Fruit fly (Drosophila melanogaster): Measurements from ENCODE around the gene Alg14.

The Alg14 gene

DNA sequence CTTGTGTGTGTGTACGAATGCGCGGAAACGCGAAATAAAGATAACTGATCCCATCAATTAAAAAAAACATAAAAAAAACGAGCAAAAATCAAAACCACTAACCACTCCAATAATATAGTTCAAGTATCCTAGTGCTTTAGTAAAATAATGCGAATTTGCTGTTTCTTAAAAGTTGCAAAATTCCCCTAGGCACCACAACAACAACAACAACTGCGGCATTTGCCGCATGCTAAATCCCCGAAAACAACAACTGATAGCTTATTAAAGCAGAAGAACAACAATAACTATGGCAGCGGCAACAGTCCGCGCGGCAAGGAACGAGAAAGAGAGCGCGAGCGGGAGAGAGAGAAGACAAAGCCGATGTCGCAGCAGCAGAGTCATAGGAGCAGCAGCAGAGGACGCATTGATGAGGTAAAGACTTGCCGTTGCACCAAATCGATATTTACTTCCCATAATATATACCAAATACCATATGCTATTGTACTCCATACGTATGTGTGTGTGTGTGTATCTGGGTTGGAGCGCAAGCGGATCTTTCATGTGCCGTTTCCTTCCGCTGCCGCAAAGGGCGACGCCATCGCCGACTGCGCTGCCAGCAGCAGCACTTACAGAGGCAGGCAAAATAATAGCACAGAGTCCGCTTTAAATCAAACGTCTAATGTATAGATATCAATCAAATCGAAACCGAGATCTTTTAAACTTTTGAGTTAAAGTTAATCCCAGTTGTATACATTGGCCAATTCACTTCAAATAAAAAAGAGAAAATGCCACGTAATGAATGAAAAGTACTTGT is 11.2 kb downstream of the Alg14 start:
- TF ChIP-seq noc (tag; optimal IDR thresholded peaks at IDR 0.05), result no peak

DNA sequence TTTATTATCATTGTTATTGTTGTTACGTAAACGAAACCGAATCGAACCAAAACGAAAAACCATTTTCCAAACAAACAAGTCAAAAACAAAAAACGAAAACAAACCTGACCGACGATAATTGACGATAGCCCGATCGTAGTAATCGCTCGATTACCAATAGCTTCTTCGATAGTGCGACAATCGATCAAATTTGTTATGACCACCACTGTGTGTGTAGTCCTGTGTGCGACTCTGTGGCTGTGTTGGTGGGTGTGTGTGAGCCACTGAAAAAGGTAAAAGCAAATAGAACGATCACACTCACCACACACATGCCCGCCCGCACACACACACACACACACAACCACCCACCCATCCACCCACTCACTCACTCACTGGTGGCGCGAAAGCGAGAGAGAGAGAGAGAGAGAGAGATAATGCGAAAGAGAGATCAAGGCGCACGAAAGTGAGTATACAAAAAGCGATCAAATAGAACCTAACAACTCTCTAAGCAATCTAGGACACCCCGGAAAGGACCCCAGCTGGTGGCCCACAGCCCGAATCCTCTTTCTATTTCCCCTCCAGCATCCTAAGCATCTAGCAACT is 12.6 kb downstream of the Alg14 start:
- TF ChIP-seq noc (tag; optimal IDR thresholded peaks at IDR 0.05), result no peak

DNA sequence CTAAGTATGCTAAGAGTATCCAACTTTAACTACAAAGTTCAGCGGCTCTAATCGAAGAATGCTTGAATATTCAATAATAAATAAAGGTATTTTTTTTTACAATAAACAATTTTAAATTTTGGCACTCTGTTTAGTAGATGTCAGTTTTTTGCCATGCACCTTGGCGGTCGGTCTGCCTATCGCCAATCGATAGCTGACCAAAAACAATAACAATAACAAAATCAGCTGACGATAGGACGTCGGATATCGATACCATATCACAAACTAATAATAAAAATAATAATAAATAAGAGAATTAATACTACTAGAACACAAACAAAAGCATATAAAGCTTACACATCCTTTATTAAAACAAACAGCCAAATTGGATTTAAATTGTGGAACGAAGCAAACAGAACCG is 14.7 kb downstream of the Alg14 start, which contains the start of gene Gmap:
Gene Gmap, plus strand, starts transcription at position 241 of the 400 bp plus-strand sequence.
- no peak for TF ChIP-seq noc (tag; optimal IDR thresholded peaks at IDR 0.05)

DNA sequence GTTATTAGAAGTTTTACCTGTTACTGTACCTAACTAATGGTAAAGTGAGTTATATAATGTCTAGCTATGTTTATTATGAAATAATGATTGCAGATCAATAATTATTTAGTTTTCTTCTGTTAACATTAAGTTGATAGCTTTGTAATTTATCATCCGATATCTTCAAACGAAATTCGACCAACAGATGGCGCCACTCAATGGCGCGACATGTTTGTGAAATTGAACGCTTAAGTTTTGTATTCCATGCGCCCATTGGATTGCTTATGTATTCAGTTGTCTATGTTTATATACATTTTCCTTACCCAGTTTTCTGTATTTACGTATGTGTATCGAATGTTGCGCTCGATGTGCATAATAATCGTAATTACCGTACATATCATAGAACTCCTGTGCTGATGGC is 18.6 kb downstream of the Alg14 start:
- no peak for TF ChIP-seq noc (tag; optimal IDR thresholded peaks at IDR 0.05)

DNA sequence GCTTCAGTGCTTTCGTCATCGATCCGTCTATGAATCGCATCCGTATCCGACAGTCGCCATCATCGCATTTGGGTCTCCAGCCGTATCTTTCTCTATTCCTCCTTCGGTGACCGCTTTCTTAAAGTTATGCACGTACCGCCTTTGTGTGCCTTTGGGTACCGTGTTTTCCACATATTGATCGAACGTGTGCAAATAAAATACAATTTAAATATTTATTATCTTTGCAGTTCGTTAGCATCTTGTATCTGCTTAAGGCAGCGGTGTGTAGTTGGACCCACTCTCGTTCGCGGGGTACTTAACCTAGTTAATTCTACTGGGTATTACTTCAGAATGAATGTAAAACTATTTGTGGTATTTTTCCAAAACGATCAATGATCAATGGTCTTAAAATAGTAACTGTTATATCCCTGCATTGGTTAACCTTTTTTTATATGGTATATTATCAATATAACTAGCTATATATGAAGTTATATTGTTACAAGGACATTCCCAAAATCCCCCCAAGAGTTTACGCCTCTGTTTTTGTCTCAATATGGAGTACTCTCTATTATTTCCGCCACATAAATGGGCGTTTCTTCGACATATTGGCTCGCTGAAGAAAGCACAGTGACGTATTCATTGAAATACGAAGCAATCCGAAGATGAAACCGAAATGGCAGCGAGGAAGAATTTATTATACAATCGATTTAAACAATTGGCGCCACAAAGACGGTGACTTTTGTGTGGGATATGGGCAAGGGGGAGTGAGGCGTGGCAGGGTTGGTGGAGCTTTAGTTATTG is 23.8 kb downstream of the Alg14 start:
- TF ChIP-seq noc (tag; optimal IDR thresholded peaks at IDR 0.05), result no peak

DNA sequence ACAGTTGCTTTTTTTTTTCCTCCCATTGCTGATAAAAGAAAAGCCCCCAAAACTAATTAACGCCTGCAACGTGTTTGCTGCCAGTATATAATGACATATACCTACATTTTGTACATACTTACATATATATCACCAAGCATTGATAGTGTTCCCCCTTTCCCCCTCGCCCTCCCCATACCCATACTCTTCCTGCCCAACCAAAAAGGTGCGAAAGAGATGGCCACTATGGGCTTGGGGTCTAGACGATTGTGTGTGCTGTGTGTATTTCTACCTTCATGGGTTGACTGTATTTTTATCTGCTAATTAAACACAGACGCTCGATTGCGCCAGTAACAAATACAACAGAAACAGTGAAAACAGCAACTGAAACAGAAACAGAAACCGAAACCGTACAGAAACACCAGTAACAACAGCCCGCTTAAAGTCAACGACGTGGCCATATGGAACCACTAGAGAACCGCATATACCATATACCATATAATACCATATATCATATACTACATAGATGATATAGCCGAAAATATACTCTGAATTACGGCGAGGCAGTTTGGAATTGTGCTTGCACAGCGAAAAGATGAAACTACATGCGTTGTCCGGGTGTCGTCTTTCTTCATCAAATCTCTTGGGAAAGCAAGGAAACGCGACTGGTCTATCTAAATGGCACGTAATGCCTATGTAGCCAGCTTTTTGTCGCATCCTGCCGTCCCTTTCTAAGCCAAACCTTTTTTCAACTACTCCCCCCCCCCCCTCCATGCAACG is 24.9 kb downstream of the Alg14 start:
- TF ChIP-seq noc (tag; optimal IDR thresholded peaks at IDR 0.05), result no peak

DNA sequence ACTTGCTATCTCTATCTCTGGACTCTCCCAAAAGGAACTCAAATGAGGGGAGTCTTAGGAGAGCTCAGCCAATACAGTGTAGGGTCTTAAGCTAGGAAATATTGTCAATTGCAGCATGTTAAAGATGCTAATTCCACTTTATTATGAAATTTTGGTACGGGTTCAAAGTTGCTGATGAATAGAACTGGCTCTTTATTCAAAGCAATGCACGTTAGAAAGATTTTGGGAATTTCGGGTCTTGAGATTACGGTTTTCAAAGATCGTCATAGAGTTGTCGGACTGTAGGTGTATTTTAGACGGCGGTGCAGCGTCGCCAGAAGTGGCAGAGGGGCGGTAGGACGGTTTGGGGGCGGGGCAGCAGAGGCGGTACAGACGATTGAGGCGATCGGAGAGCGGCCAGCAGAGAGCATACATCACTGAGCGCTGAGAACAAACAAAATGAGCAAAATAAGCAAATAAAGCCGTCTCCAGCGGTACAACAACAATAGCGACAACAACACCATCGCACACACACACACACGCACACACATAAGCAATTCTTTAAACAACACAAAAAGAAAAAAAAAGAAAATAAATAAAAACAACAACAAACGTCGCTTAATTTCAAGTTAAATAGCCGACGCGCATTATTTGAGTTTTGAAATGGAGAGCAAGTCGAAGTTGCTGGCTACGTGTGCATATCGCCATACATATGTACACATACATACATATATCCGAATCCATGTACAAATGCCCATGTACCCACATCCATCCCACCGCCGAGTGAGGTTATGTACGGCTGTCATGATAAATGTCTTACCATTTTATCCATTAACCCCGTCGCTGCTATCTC is 25.7 kb downstream of the Alg14 start:
- TF ChIP-seq noc (tag; optimal IDR thresholded peaks at IDR 0.05), result no peak

DNA sequence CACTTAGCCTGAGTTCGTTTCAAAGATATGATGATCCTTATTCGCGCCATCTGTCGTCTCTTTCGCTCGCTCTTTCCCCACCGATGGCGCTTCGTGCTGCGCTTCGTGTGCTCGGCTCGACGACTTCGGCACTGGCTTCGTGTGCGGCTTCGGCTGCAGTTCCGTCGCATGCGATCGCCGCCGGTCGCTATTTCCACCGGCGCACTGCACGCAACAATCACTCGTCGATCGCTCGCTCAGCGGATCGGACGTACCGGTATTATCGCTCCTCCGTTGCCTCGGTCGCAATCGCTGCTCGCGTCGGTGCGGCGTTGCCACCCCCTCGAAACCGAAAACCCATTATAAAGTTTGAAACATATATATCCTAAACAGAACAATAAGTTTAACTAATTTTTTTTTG is 26.8 kb downstream of the Alg14 start:
- TF ChIP-seq noc (tag; optimal IDR thresholded peaks at IDR 0.05), result no peak

DNA sequence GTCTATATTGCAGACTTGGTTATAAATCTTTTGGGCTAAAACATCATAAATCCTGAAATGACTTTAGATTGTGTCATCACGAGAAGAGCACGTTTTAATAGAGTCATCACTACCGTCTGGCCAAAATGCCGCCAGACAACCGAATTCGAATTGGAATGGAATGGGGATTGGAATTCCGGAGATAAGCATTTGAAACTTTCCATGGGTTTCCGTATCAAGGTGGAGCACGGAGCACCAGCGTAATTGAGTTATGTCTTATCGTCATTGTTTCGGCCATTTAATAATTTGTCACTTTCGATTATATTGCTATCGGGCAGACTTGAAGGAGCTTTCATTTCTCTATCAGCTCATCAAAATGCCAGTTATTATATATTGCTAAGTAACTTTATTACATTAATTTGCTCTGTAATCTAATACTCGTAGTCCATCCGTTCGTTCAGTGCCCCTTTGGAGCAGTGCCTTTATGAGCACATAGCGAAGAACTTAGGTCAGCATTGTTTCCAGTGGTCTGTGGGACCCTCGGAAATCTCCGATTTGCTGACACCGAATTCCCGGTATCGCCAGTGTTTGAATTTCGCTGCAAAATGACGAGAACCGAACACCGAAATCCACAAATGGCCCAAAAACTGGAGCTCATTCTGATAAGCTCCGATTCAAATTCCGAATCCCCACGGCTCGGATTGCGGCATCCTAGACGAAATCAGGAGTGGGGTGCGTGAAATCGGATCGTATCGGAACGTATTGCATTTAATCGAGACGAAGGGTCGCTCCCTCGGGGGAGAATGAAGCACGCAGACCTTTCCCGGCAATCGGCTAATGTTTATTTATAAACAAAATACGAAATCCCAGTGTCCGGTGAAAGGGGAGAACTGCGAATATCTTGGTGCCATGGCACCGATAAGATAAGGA is 28.3 kb downstream of the Alg14 start:
- peak; percentile 12 for TF ChIP-seq noc (tag; optimal IDR thresholded peaks at IDR 0.05)

DNA sequence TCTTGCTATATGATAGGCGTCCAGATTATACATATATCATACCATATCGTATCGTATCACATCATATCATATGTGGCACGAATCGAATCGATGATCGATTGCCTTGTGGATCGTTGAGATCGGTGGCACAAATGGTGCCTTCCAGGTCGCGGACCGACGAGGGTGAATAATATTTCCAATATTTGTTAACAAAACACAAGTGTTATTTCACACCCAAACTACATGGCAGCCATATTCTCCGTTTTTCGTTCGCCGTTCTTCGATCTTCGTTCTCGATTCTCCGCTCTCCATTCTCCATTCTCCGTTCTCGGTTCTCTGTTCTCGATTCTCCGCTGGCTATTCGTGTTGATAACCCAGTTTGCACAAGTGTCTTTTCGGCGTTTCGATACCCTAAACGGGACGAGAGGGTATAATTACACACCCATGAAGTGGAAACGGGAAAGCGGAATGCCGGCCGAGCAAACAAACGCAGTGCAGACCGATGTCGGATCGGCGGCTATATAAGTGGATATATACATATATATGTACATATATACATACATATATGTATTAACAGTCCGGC is 29.8 kb downstream of the Alg14 start:
- TF ChIP-seq noc (tag; optimal IDR thresholded peaks at IDR 0.05), result peak; percentile 23

DNA sequence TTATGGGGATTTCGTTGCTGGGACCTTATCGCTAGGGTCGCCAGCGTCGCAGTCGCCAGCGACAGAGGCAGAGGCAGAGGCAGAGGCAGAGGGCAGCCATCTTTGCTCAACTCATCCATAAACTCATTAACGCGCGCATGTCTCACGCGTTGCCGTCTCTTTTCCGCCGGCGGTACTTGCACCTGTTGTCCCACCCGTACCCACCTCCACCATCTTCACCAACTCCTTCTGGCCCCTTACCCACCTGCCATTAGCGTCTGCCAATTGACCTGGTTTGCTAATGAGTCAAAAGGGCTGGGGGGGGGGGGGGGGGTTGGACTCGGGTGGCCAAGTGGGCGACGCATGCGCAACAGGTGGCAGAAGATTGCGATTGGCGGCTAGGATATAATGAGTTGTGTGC is 30.9 kb downstream of the Alg14 start:
- TF ChIP-seq noc (tag; optimal IDR thresholded peaks at IDR 0.05), result no peak

DNA sequence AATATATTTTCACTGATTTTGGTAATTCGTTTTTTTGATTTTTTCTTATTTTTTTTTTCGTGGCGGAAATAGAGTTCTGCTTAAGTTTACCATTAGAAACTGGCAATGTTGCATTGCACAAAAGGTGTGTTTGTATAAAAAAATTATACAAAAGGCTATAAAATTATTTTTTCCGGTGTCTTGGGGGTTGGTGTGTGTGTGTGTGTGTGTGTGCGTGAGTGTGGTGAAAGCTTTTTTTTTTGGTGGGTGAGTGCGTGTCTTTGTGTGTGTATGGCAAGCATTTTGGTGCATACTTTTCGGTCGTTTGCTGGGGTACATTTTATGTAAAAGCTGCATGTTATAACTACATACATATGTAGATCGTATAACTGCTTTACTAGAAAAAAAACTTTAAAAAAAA is 39.4 kb downstream of the Alg14 start:
- peak; percentile 46 for TF ChIP-seq noc (tag; optimal IDR thresholded peaks at IDR 0.05)

Data from whole organism, larva.